Fruit fly (Drosophila melanogaster): ENCODE data around the gene wat.

DNA sequence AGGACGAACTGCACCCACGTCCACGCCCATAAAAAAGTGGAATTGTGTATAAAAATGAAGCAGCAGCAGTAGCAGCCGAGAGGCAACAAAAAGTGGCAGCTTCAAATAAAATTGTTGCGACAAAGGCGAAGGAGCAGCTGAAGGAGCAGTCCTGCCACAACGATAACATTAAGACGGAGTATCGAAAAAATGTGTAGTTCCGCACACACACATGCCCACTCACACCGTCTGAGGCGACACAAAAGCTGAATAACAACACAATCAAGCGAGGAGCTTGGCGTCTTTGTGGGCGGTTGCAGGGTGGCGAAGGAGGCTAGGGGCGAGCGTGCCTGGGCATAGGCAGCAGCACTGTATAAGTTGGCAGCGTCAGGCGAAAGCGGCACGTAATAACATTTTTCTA is 61.5 kb downstream of the wat start:
- TF ChIP-seq sens-2 (GFP tag; IDR thresholded peaks at IDR 0.05) = no peak
- TF ChIP-seq CG3995 (GFP tag; optimal IDR thresholded peaks at IDR 0.05) = no peak
- no peak for TF ChIP-seq CG2116 (GFP tag; optimal IDR thresholded peaks at IDR 0.05)
- no peak for TF ChIP-seq Ssrp (tag; optimal IDR thresholded peaks at IDR 0.05)
- no peak for TF ChIP-seq CG17829 (tag; optimal IDR thresholded peaks at IDR 0.05)
- no peak for TF ChIP-seq CG17912 (GFP tag; optimal IDR thresholded peaks at IDR 0.05)
- TF ChIP-seq NC2α (GFP tag; optimal IDR thresholded peaks at IDR 0.05) = no peak

Data from whole organism, embryonic.